Fruit fly (Drosophila melanogaster): Measurements from ENCODE around the gene CG32086.

The CG32086 gene

dm6 chr3L:11561946-11562760 is 21.7 kb downstream of the CG32086 start, which contains the start of the genes CG7394 and Mob2 (continued):
- TF ChIP-seq CG1792 (GFP tag; optimal IDR thresholded peaks at IDR 0.05) (peak; percentile 47), CG6791 (GFP tag; IDR thresholded peaks at IDR 0.05; ENCODE audit: partially characterized antibody) (peak; percentile 86), bab2 (GFP tag; optimal IDR thresholded peaks at IDR 0.05) (peak; percentile 88), cato (GFP tag; optimal IDR thresholded peaks at IDR 0.05; ENCODE audit: borderline replicate concordance) (peak; percentile 82), Poxn (GFP tag; IDR thresholded peaks at IDR 0.05) (peak; percentile 79), CG34224 (GFP tag; IDR thresholded peaks at IDR 0.05; ENCODE audit: partially characterized antibody) (peak; percentile 87), Adf1 (GFP tag; IDR thresholded peaks at IDR 0.05) (peak; percentile 55; the same call in 1 of the 2 replicates), Optix (GFP tag; IDR thresholded peaks at IDR 0.05) (peak; percentile 75), Oaz (GFP tag; IDR thresholded peaks at IDR 0.05) (peak; percentile 79), sd (tag; optimal IDR thresholded peaks at IDR 0.05) (peak; percentile 58), CG31224 (GFP tag; IDR thresholded peaks at IDR 0.05) (peak; percentile 84), CG14050 (GFP tag; IDR thresholded peaks at IDR 0.05) (peak; percentile 82), maf-S (GFP tag; optimal IDR thresholded peaks at IDR 0.05) (no peak), CG18011 (GFP tag; optimal IDR thresholded peaks at IDR 0.05) (peak; percentile 81), nmo (GFP tag; optimal IDR thresholded peaks at IDR 0.05) (peak; percentile 90), vfl (GFP tag; optimal IDR thresholded peaks at IDR 0.05) (peak; percentile 55), Usf (GFP tag; optimal IDR thresholded peaks at IDR 0.05) (peak; percentile 48), CG9215 (GFP tag; IDR thresholded peaks at IDR 0.05) (peak; percentile 86), D19B (GFP tag; optimal IDR thresholded peaks at IDR 0.05) (peak; percentile 27), Scr (GFP tag; IDR thresholded peaks at IDR 0.05; ENCODE audit: partially characterized antibody) (peak; percentile 86), Meics (GFP tag; optimal IDR thresholded peaks at IDR 0.05) (peak; percentile 90), eve (GFP tag; optimal IDR thresholded peaks at IDR 0.05) (peak; percentile 30 to 95), ERR (GFP tag; optimal IDR thresholded peaks at IDR 0.05) (peak; percentile 41), tio (GFP tag; optimal IDR thresholded peaks at IDR 0.05) (peak; percentile 87), Hmr (GFP tag; optimal IDR thresholded peaks at IDR 0.05) (peak; percentile 88), schlank (tag; optimal IDR thresholded peaks at IDR 0.05) (peak; percentile 65), ro (GFP tag; IDR thresholded peaks at IDR 0.05) (peak; percentile 45; the same call in 1 of the 2 replicates), CG17912 (GFP tag; optimal IDR thresholded peaks at IDR 0.05) (peak; percentile 52), CG7987 (GFP tag; optimal IDR thresholded peaks at IDR 0.05) (peak; percentile 75), CG4404 (GFP tag; IDR thresholded peaks at IDR 0.05) (peak; percentile 79), ranshi (GFP tag; IDR thresholded peaks at IDR 0.05) (peak; percentile 94), scrt (GFP tag; optimal IDR thresholded peaks at IDR 0.05) (peak; percentile 64), Deaf1 (tag; optimal IDR thresholded peaks at IDR 0.05) (peak; percentile 67), Dip2 (GFP tag; IDR thresholded peaks at IDR 0.05) (peak; percentile 12; the same call in 1 of the 2 replicates), fu2 (GFP tag; optimal IDR thresholded peaks at IDR 0.05) (peak; percentile 55), CG11085 (GFP tag; IDR thresholded peaks at IDR 0.05) (peak; percentile 87), zfh1 (GFP tag; IDR thresholded peaks at IDR 0.05) (peak; percentile 89), ato (GFP tag; IDR thresholded peaks at IDR 0.05; ENCODE audit: partially characterized antibody) (peak; percentile 62), crp (GFP tag; optimal IDR thresholded peaks at IDR 0.05) (peak; percentile 96 to 99), CG2875 (GFP tag; optimal IDR thresholded peaks at IDR 0.05) (peak; percentile 37), Myb (GFP tag; optimal IDR thresholded peaks at IDR 0.05) (peak; percentile 59), ac (GFP tag; optimal IDR thresholded peaks at IDR 0.05) (peak; percentile 15), CG1832 (GFP tag; optimal IDR thresholded peaks at IDR 0.05) (no peak), dysf (GFP tag; IDR thresholded peaks at IDR 0.05) (peak; percentile 91), CHES-1-like (GFP tag; optimal IDR thresholded peaks at IDR 0.05) (peak; percentile 88), sens-2 (GFP tag; IDR thresholded peaks at IDR 0.05) (peak; percentile 86), CG6683 (GFP tag; optimal IDR thresholded peaks at IDR 0.05) (peak; percentile 63), inv (GFP tag; IDR thresholded peaks at IDR 0.05; ENCODE audit: partially characterized antibody) (peak; percentile 79)
